Worm (Caenorhabditis elegans): Measurements from ENCODE around the gene Y62F5A.9.

The Y62F5A.9 gene

DNA sequence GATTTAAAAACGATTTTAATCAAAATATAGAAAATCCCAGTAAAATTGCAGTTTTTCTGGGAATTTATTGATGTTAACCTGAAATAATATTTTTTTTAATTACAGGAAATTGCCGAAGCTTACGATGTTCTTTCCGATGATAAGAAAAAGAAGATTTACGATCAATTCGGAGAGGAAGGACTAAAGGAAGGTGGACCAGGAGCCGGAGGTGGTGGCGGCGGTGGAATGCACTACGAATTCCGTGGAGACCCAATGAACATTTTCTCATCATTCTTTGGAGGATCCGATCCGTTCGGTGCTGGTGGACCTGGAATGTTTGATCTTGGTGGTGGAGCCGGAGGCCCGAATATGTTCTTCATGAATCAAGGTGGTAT, 7.3 kb upstream of the Y62F5A.9 start:
- no peak for TF ChIP-seq bed-3 (GFP tag; optimal IDR thresholded peaks at IDR 0.05)
- TF ChIP-seq nhr-12 (tag; optimal IDR thresholded peaks at IDR 0.05): no peak
- TF ChIP-seq tbx-8 (GFP tag; optimal IDR thresholded peaks at IDR 0.05): no peak
- no peak for TF ChIP-seq flh-1 (GFP tag; optimal IDR thresholded peaks at IDR 0.05)
- no peak for TF ChIP-seq unc-62 (GFP tag; optimal IDR thresholded peaks at IDR 0.05)
- TF ChIP-seq nhr-76 (tag; optimal IDR thresholded peaks at IDR 0.05): no peak
- TF ChIP-seq blmp-1 (tag; optimal IDR thresholded peaks at IDR 0.05): no peak
- no peak for TF ChIP-seq unc-39 (tag; optimal IDR thresholded peaks at IDR 0.05)
- TF ChIP-seq sem-2 (GFP tag; optimal IDR thresholded peaks at IDR 0.05): no peak
- no peak for TF ChIP-seq lsy-2 (tag; optimal IDR thresholded peaks at IDR 0.05)
- no peak for TF ChIP-seq drap-1 (GFP tag; optimal IDR thresholded peaks at IDR 0.05)
- TF ChIP-seq lin-13 (tag; optimal IDR thresholded peaks at IDR 0.05): no peak
- no peak for TF ChIP-seq nhr-28 (tag; optimal IDR thresholded peaks at IDR 0.05)
- TF ChIP-seq unc-120 (tag; optimal IDR thresholded peaks at IDR 0.05; ENCODE audit: poor library complexity, severe bottlenecking): no peak

- peak; percentile 82 for TF ChIP-seq ceh-39 (tag; optimal IDR thresholded peaks at IDR 0.05)
- peak; percentile 93 for TF ChIP-seq sptf-1 (tag; optimal IDR thresholded peaks at IDR 0.05)
- no peak for TF ChIP-seq unc-39 (tag; optimal IDR thresholded peaks at IDR 0.05)
- no peak for TF ChIP-seq elt-1 (tag; optimal IDR thresholded peaks at IDR 0.05; ENCODE audit: borderline replicate concordance, insufficient read depth)
- TF ChIP-seq tbx-8 (GFP tag; optimal IDR thresholded peaks at IDR 0.05): no peak
- peak; percentile 85 for TF ChIP-seq mls-2 (tag; optimal IDR thresholded peaks at IDR 0.05)
- TF ChIP-seq sem-2 (GFP tag; optimal IDR thresholded peaks at IDR 0.05): no peak
- peak; percentile 35 for TF ChIP-seq nhr-2 (tag; optimal IDR thresholded peaks at IDR 0.05)
- TF ChIP-seq pha-4 (tag; optimal IDR thresholded peaks at IDR 0.05): peak; percentile 98
- TF ChIP-seq lin-13 (tag; optimal IDR thresholded peaks at IDR 0.05): peak; percentile 93
- TF ChIP-seq ztf-11 (tag; optimal IDR thresholded peaks at IDR 0.05): peak; percentile 12
- TF ChIP-seq ham-2 (GFP tag; optimal IDR thresholded peaks at IDR 0.05): peak; percentile 36
- TF ChIP-seq hlh-1 (tag; optimal IDR thresholded peaks at IDR 0.05): peak; percentile 44
- peak; percentile 53 for TF ChIP-seq unc-62 (GFP tag; optimal IDR thresholded peaks at IDR 0.05)
- TF ChIP-seq nhr-28 (tag; optimal IDR thresholded peaks at IDR 0.05): peak; percentile 10
- TF ChIP-seq nhr-237 (tag; optimal IDR thresholded peaks at IDR 0.05): peak; percentile 61
- peak; percentile 81 for TF ChIP-seq lsy-2 (tag; optimal IDR thresholded peaks at IDR 0.05)
- peak; percentile 87 for TF ChIP-seq unc-120 (tag; optimal IDR thresholded peaks at IDR 0.05; ENCODE audit: poor library complexity, severe bottlenecking)
- TF ChIP-seq cnd-1 (tag; optimal IDR thresholded peaks at IDR 0.05): peak; percentile 70
- peak; percentile 35 for TF ChIP-seq elt-3 (tag; optimal IDR thresholded peaks at IDR 0.05)
- TF ChIP-seq M03D4.4 (tag; optimal IDR thresholded peaks at IDR 0.05): peak; percentile 74
- TF ChIP-seq nhr-12 (tag; optimal IDR thresholded peaks at IDR 0.05): peak; percentile 43
- no peak for TF ChIP-seq blmp-1 (tag; optimal IDR thresholded peaks at IDR 0.05)
- TF ChIP-seq ceh-83 (GFP tag; optimal IDR thresholded peaks at IDR 0.05): no peak
- TF ChIP-seq ces-1 (GFP tag; optimal IDR thresholded peaks at IDR 0.05): peak; percentile 83
- TF ChIP-seq mep-1 (tag; optimal IDR thresholded peaks at IDR 0.05): peak; percentile 95
- peak; percentile 80 for TF ChIP-seq drap-1 (GFP tag; optimal IDR thresholded peaks at IDR 0.05)
Measured at ce11 chrII:11545299-11545951, 6.8 kb upstream of the Y62F5A.9 start, which contains the start of gene dnj-13. TSS of gene dnj-13 (plus strand) at chrII:11545701.

DNA sequence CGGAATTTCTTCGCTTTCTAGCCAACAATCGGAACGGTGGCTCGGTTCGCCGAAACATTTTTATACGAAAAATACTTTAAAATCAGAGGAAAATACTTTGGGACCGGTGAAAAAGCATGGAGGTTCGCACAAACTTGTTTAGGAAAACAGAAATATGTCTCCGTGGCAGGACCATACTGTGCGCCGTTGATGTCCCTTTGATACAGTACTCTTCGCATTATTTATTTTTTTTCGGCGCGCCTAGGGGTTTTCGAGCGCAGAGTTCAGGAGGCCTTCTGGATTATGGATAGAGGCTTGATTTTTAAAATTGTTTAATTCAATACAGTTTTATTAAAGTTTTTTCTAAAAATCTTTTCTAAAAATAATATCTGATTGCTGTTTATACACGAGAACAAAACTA, 6.1 kb upstream of the Y62F5A.9 start, which contains the start of gene F54D5.9:
Gene F54D5.9 (minus strand): TSS at position 115 of the 400 bp plus-strand sequence.
- no peak for TF ChIP-seq sem-2 (GFP tag; optimal IDR thresholded peaks at IDR 0.05)
- no peak for TF ChIP-seq unc-120 (tag; optimal IDR thresholded peaks at IDR 0.05; ENCODE audit: poor library complexity, severe bottlenecking)
- no peak for TF ChIP-seq bed-3 (GFP tag; optimal IDR thresholded peaks at IDR 0.05)
- TF ChIP-seq lin-32 (GFP tag; optimal IDR thresholded peaks at IDR 0.05): no peak
- no peak for TF ChIP-seq nhr-237 (tag; optimal IDR thresholded peaks at IDR 0.05)
- TF ChIP-seq ham-2 (GFP tag; optimal IDR thresholded peaks at IDR 0.05): no peak
- TF ChIP-seq elt-1 (tag; optimal IDR thresholded peaks at IDR 0.05; ENCODE audit: borderline replicate concordance, insufficient read depth): no peak
- TF ChIP-seq mls-2 (tag; optimal IDR thresholded peaks at IDR 0.05): no peak
- no peak for TF ChIP-seq M03D4.4 (tag; optimal IDR thresholded peaks at IDR 0.05)
- TF ChIP-seq lin-13 (tag; optimal IDR thresholded peaks at IDR 0.05): no peak
- no peak for TF ChIP-seq nhr-2 (tag; optimal IDR thresholded peaks at IDR 0.05)
- no peak for TF ChIP-seq cnd-1 (tag; optimal IDR thresholded peaks at IDR 0.05)
- no peak for TF ChIP-seq ces-1 (GFP tag; optimal IDR thresholded peaks at IDR 0.05)
- TF ChIP-seq drap-1 (GFP tag; optimal IDR thresholded peaks at IDR 0.05): no peak
- no peak for TF ChIP-seq nhr-76 (tag; optimal IDR thresholded peaks at IDR 0.05)
- no peak for TF ChIP-seq pha-4 (tag; optimal IDR thresholded peaks at IDR 0.05)

ce11 chrII:11542958-11543357, 4.3 kb upstream of the Y62F5A.9 start:
- TF ChIP-seq nhr-28 (tag; optimal IDR thresholded peaks at IDR 0.05) (no peak), ceh-39 (tag; optimal IDR thresholded peaks at IDR 0.05) (no peak), zip-8 (tag; optimal IDR thresholded peaks at IDR 0.05) (peak; percentile 62), mls-2 (tag; optimal IDR thresholded peaks at IDR 0.05) (no peak), sptf-1 (tag; optimal IDR thresholded peaks at IDR 0.05) (no peak), flh-1 (GFP tag; optimal IDR thresholded peaks at IDR 0.05) (no peak), mab-5 (tag; optimal IDR thresholded peaks at IDR 0.05) (no peak), ztf-11 (tag; optimal IDR thresholded peaks at IDR 0.05) (no peak), nhr-76 (tag; optimal IDR thresholded peaks at IDR 0.05) (no peak), cnd-1 (tag; optimal IDR thresholded peaks at IDR 0.05) (peak; percentile 56), nhr-2 (tag; optimal IDR thresholded peaks at IDR 0.05) (peak; percentile 6)
